Fruit fly (Drosophila melanogaster): ENCODE data around the gene Tsp3A.

Gene Tsp3A

dm6 chrX:2638646-2639045, 19.1 kb upstream of the Tsp3A start (continued):
- TF ChIP-seq gcm (GFP tag; optimal IDR thresholded peaks at IDR 0.05) (no peak), Hr51 (GFP tag; optimal IDR thresholded peaks at IDR 0.05) (peak in 1 of 2 experiments; percentile 10), zfh2 (GFP tag; optimal IDR thresholded peaks at IDR 0.05) (peak; percentile 17), Xbp1 (GFP tag; optimal IDR thresholded peaks at IDR 0.05) (peak; percentile 8), row (GFP tag; IDR thresholded peaks at IDR 0.05) (peak; percentile 52), Fer3 (tag; optimal IDR thresholded peaks at IDR 0.05) (peak; percentile 2), ind (GFP tag; optimal IDR thresholded peaks at IDR 0.05) (peak; percentile 5), grau (tag; optimal IDR thresholded peaks at IDR 0.05) (peak; percentile 1), Lpt (GFP tag; optimal IDR thresholded peaks at IDR 0.05) (no peak), gem (tag; optimal IDR thresholded peaks at IDR 0.05) (peak; percentile 43), CG9437 (GFP tag; optimal IDR thresholded peaks at IDR 0.05) (no peak), vnd (GFP tag; IDR thresholded peaks at IDR 0.05; ENCODE audit: partially characterized antibody) (no peak), esg (GFP tag; conservative IDR thresholded peaks at IDR 0.05) (0 out of 2 replicates have a peak, but pooled peaks have one; percentile 12), CG2120 (GFP tag; optimal IDR thresholded peaks at IDR 0.05) (peak; percentile 61), Fer1 (GFP tag; optimal IDR thresholded peaks at IDR 0.05) (peak; percentile 33), CG11504 (tag; optimal IDR thresholded peaks at IDR 0.05) (peak; percentile 13), dmrt99B (tag; optimal IDR thresholded peaks at IDR 0.05) (peak; percentile 18), hkb (optimal IDR thresholded peaks at IDR 0.05) (no peak), hkb (GFP tag; IDR thresholded peaks at IDR 0.05) (peak; percentile 52), CG14014 (GFP tag; IDR thresholded peaks at IDR 0.05) (0 out of 2 replicates have a peak, but pooled peaks have one; percentile 14), pan (optimal IDR thresholded peaks at IDR 0.05) (no peak), pan (GFP tag; optimal IDR thresholded peaks at IDR 0.05 in 1 of 2, IDR thresholded peaks at IDR 0.05 in 1 of 2) (peak in 1 of 2 experiments; percentile 28), Stat92E (GFP tag; optimal IDR thresholded peaks at IDR 0.05) (no peak), CG12219 (GFP tag; optimal IDR thresholded peaks at IDR 0.05) (no peak), CG9932 (GFP tag; IDR thresholded peaks at IDR 0.05) (peak; percentile 51), unpg (GFP tag; optimal IDR thresholded peaks at IDR 0.05) (peak; percentile 13), Ptx1 (GFP tag; IDR thresholded peaks at IDR 0.05) (peak; percentile 24; the same call in 1 of the 2 replicates), Rfx (GFP tag; IDR thresholded peaks at IDR 0.05) (peak; percentile 48; the same call in 1 of the 2 replicates), Atf6 (GFP tag; IDR thresholded peaks at IDR 0.05) (peak; percentile 24; the same call in 1 of the 2 replicates), lab (GFP tag; optimal IDR thresholded peaks at IDR 0.05) (peak; percentile 49), CG30403 (GFP tag; optimal IDR thresholded peaks at IDR 0.05) (peak; percentile 33), hth (optimal IDR thresholded peaks at IDR 0.05) (no peak), ftz-f1 (GFP tag; optimal IDR thresholded peaks at IDR 0.05) (peak; percentile 54), al (GFP tag; IDR thresholded peaks at IDR 0.05) (peak; percentile 22; the same call in 1 of the 2 replicates), CG7839 (tag; optimal IDR thresholded peaks at IDR 0.05) (peak; percentile 10), Side (GFP tag; optimal IDR thresholded peaks at IDR 0.05) (no peak), Hmr (GFP tag; optimal IDR thresholded peaks at IDR 0.05) (peak; percentile 29), CG6689 (GFP tag; IDR thresholded peaks at IDR 0.05) (0 out of 2 replicates have a peak, but pooled peaks have one; percentile 19), dimm (GFP tag; IDR thresholded peaks at IDR 0.05) (no peak), sisA (GFP tag; IDR thresholded peaks at IDR 0.05) (peak; percentile 36; the same call in 1 of the 2 replicates), mld (GFP tag; IDR thresholded peaks at IDR 0.05; ENCODE audit: partially characterized antibody) (no peak), tgo (GFP tag; IDR thresholded peaks at IDR 0.05) (peak; percentile 37; the same call in 1 of the 3 replicates), lilli (GFP tag; optimal IDR thresholded peaks at IDR 0.05) (peak; percentile 6), CG13775 (GFP tag; optimal IDR thresholded peaks at IDR 0.05) (peak; percentile 4)
